Worm (Caenorhabditis elegans) whole organism, L4 larva: ENCODE results near the gene clec-218.

Experiments used
- F26F4.8 ChIP-seq: fragments of 200-800 bp; sonication (Bioruptor generic); conservative IDR thresholded peaks from 2 replicates; pipeline ENCODE4 v1.3.6; 2022; ENCODE audit warnings: missing genetic modification characterization, missing compliant biosample characterization
- T20F7.1 ChIP-seq: fragments of 200-800 bp; sonication (Bioruptor generic); optimal IDR thresholded peaks from 2 replicates; lab custom pipeline; 2018; ENCODE audit warnings: mild to moderate bottlenecking, missing genetic modification characterization, missing compliant biosample characterization
- ama-1 ChIP-seq: fragments of 150-350 bp; optimal IDR thresholded peaks from 2 replicates; lab custom pipeline; 2014; ENCODE audit warnings: inconsistent platforms, mixed read lengths
- nhr-28 ChIP-seq: fragments of 150-350 bp; optimal IDR thresholded peaks from 2 replicates; lab custom pipeline; 2014; ENCODE audit warnings: missing biosample characterization, missing genetic modification characterization

ce11 chrV:8357756-8358155, 50.0 kb downstream of the clec-218 start:
- TF ChIP-seq F26F4.8 (GFP tag; lab: Robert Waterston, UW): no peak
- no peak for TF ChIP-seq nhr-28
- no peak for TF ChIP-seq ama-1 (lab: Kevin White, UChicago)
- TF ChIP-seq T20F7.1: no peak
